Fruit fly (Drosophila melanogaster) whole organism, adult: ENCODE results near the gene Tep2.

Experiments
- CG11617 ChIP-seq: fragments of 200-800 bp; sonication (Bioruptor generic); optimal IDR thresholded peaks from 2 replicates; lab custom pipeline; 2017; ENCODE audit warnings: mild to moderate bottlenecking, missing biosample characterization, missing genetic modification reagents, missing genetic modification characterization
- CG12768 ChIP-seq: fragments of 200-800 bp; sonication (Bioruptor generic); optimal IDR thresholded peaks from 2 replicates; lab custom pipeline; 2017; ENCODE audit warnings: missing biosample characterization, missing genetic modification characterization, mild to moderate bottlenecking, moderate library complexity, missing genetic modification reagents
- CG1620 ChIP-seq: fragments of 200-800 bp; sonication (Bioruptor generic); optimal IDR thresholded peaks from 2 replicates; lab custom pipeline; 2016; ENCODE audit warnings: missing biosample characterization, missing genetic modification characterization
- CG7101 ChIP-seq: fragments of 200-800 bp; sonication (Bioruptor generic); optimal IDR thresholded peaks from 2 replicates; lab custom pipeline; 2018; ENCODE audit warnings: missing biosample characterization, mild to moderate bottlenecking, missing genetic modification characterization, moderate library complexity
- Clk ChIP-seq: fragments of 200-800 bp; sonication (Bioruptor generic); optimal IDR thresholded peaks from 2 replicates; lab custom pipeline; 2017; ENCODE audit warnings: missing biosample characterization, missing genetic modification characterization
- Hr96 ChIP-seq: fragments of 200-800 bp; sonication (Bioruptor generic); optimal IDR thresholded peaks from 2 replicates; lab custom pipeline; 2016; ENCODE audit warnings: missing biosample characterization, missing genetic modification characterization
- Mnt ChIP-seq: fragments of 200-800 bp; sonication (Bioruptor generic); optimal IDR thresholded peaks from 2 replicates; lab custom pipeline; 2016; ENCODE audit warnings: missing biosample characterization, mild to moderate bottlenecking, missing genetic modification characterization
- cic ChIP-seq: fragments of 200-800 bp; sonication (Bioruptor generic); optimal IDR thresholded peaks from 2 replicates; lab custom pipeline; 2017; ENCODE audit warnings: missing biosample characterization, mild to moderate bottlenecking, missing genetic modification characterization, moderate library complexity
- kay ChIP-seq: fragments of 200-800 bp; sonication (Bioruptor generic); peaks from one replicate; lab custom pipeline; 2016; ENCODE audit warnings: missing biosample characterization, missing genetic modification characterization, borderline replicate concordance
- ovo ChIP-seq: fragments of 200-800 bp; sonication (Bioruptor generic); optimal IDR thresholded peaks from 2 replicates; lab custom pipeline; 2016; ENCODE audit warnings: missing biosample characterization, missing genetic modification characterization
- pad ChIP-seq: fragments of 200-800 bp; sonication (Bioruptor generic); optimal IDR thresholded peaks from 3 replicates; lab custom pipeline; 2017; ENCODE audit warnings: missing biosample characterization, missing genetic modification characterization, mild to moderate bottlenecking, moderate library complexity, missing genetic modification reagents
- toe ChIP-seq: fragments of 200-800 bp; sonication (Bioruptor generic); optimal IDR thresholded peaks from 2 replicates; lab custom pipeline; 2016; ENCODE audit warnings: missing biosample characterization, missing genetic modification characterization

DNA sequence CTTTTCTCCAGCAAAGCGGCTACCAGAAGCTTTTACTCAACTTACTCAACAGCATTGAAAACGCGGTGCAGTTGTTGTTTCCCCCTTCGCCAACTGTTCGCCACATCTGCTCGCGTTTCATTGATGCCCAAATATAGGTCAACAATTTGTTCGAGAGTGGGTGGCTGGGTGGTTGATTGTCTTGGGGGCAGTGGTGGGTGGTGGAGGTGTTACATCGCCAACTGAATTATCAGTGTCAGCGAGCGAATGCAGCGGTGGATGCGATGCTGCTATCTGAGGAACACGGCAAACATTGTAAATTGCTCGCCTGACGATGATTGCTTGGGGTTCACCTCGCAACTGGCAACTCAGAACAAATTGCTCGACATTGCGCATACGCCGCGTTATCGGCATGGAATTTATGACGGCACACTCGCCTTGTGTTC is 25.6 kb downstream of the Tep2 start:
- TF ChIP-seq cic = peak; percentile 49
- no peak for TF ChIP-seq Mnt (GFP tag; lab: Kevin White, UChicago)
- TF ChIP-seq Hr96 (GFP tag; lab: Kevin White, UChicago) = no peak
- no peak for TF ChIP-seq CG1620 (GFP tag; lab: Kevin White, UChicago)
- no peak for TF ChIP-seq ovo (GFP tag; lab: Kevin White, UChicago)
- TF ChIP-seq CG11617 = no peak
- no peak for TF ChIP-seq toe (GFP tag; lab: Kevin White, UChicago)
- no peak for TF ChIP-seq Clk
- no peak for TF ChIP-seq CG7101 (tag; lab: Kevin White, UChicago)
- no peak for TF ChIP-seq kay (GFP tag; lab: Kevin White, UChicago)
- TF ChIP-seq pad (GFP tag; lab: Kevin White, UChicago) = no peak
- TF ChIP-seq CG12768 (GFP tag; lab: Kevin White, UChicago) = no peak
